Worm (Caenorhabditis elegans) whole organism, early embryonic: Measurements from ENCODE around the gene tmc-2.

Experiments used
- B0310.2 ChIP-seq: sonication (generic microtip); optimal IDR thresholded peaks from 2 replicates; lab custom pipeline; 2016; ENCODE audit warnings: mild to moderate bottlenecking, missing genetic modification characterization, missing compliant biosample characterization
- ama-1 ChIP-seq: fragments of 150-350 bp; optimal IDR thresholded peaks from 2 replicates; lab custom pipeline; 2014

DNA sequence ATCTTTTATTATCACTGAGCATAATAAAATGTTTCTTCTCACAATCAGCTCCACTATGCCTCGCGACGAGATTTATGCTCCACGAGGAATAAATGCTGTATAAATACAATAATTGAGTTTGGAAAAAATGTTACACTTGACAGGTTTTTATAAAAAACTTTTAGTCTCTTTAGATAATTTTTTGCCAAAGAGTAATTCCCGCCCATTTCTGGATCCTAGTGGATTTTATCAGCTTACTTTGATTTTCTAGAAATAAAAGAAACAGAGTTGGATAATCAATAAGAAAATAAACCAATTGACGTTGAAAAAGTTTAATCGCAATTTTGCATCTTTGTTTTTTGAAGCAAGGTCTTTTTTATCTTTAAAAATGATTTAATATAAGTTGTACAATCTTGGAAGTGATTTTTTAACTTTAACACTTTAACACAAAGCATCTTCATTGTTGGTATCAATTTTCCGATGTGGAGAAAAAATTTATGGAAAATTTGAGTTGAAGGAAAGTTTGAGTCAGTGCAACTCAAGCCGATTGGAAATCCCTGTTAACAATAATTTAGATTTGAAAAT lies 41.8 kb upstream of the tmc-2 start:
- TF ChIP-seq B0310.2 (tag; lab: Kevin White, UChicago) (no peak), ama-1 (lab: Kevin White, UChicago) (no peak)
